Fruit fly (Drosophila melanogaster): ENCODE data around the gene CG7029.

DNA sequence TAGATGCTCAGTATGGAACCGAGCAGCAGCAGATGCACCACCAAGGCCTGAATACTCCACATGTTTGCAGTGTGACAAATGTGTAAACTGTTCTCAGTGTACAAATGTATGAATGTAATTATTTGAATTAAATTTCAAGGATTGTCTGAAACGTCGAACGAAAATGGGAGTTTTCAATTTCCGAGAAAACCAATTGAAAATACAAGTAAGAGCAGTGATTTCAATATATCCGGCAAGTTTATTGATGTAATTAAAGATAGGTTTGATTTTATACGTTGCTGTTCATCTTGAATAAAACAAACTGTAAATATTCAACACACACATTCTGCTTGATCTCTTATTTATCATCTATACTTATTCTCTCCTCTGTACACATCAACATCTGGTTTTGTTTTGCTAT, 40.0 kb upstream of the CG7029 start, which contains the start of gene CG4907:
- no peak for TF ChIP-seq Hr96 (GFP tag; optimal IDR thresholded peaks at IDR 0.05)
- no peak for TF ChIP-seq CG7101 (tag; optimal IDR thresholded peaks at IDR 0.05)
- no peak for TF ChIP-seq ovo (GFP tag; optimal IDR thresholded peaks at IDR 0.05)
- TF ChIP-seq tj (GFP tag; optimal IDR thresholded peaks at IDR 0.05) = no peak
- TF ChIP-seq Crg-1 (GFP tag; optimal IDR thresholded peaks at IDR 0.05) = no peak
- no peak for TF ChIP-seq CG12768 (GFP tag; optimal IDR thresholded peaks at IDR 0.05)
- TF ChIP-seq CG1620 (GFP tag; optimal IDR thresholded peaks at IDR 0.05) = no peak
- no peak for TF ChIP-seq Clk (GFP tag; optimal IDR thresholded peaks at IDR 0.05)
- no peak for TF ChIP-seq CG5204 (GFP tag; optimal IDR thresholded peaks at IDR 0.05)
- no peak for TF ChIP-seq bab1 (GFP tag; optimal IDR thresholded peaks at IDR 0.05)
- no peak for TF ChIP-seq pad (GFP tag; optimal IDR thresholded peaks at IDR 0.05)
- no peak for TF ChIP-seq kay (GFP tag; ENCODE audit: borderline replicate concordance)
- TF ChIP-seq CG33017 (tag; optimal IDR thresholded peaks at IDR 0.05) = no peak
- TF ChIP-seq CG11617 (GFP tag; optimal IDR thresholded peaks at IDR 0.05) = no peak
